Worm (Caenorhabditis elegans) whole organism, L1 larva: ENCODE measurements around the gene gpa-6.

Experiments used
- aly-2 ChIP-seq: fragments of 150-350 bp; optimal IDR thresholded peaks from 2 replicates; lab custom pipeline; 2014; ENCODE audit warnings: missing biosample characterization, missing genetic modification characterization
- ama-1 ChIP-seq: fragments of 150-350 bp; optimal IDR thresholded peaks from 2 replicates; lab custom pipeline; 2014
- ceh-8 ChIP-seq: fragments of 200-800 bp; sonication (Bioruptor generic); optimal IDR thresholded peaks from 2 replicates; lab custom pipeline; 2018; ENCODE audit warnings: mild to moderate bottlenecking, missing genetic modification characterization, moderate library complexity, missing compliant biosample characterization
- ceh-90 ChIP-seq: sonication (generic microtip); optimal IDR thresholded peaks from 2 replicates; lab custom pipeline; 2016; ENCODE audit warnings: missing genetic modification characterization, missing compliant biosample characterization
- elt-3 ChIP-seq, 6 experiments: fragments of 150-350 bp in 1 of 6; sonication (generic microtip); optimal IDR thresholded peaks; 2 replicates each; lab custom pipeline; 2017 to 2018; ENCODE audit warnings: missing biosample characterization in 6 of 6, missing genetic modification characterization in 6 of 6, inconsistent platforms in 1 of 6
- jun-1 ChIP-seq: fragments of 150-350 bp; optimal IDR thresholded peaks from 2 replicates; lab custom pipeline; 2014; ENCODE audit warnings: missing biosample characterization, missing genetic modification reagents, missing genetic modification characterization
- lin-13 ChIP-seq: fragments of 150-350 bp; optimal IDR thresholded peaks from 2 replicates; lab custom pipeline; 2014; ENCODE audit warnings: missing biosample characterization, missing genetic modification reagents, missing genetic modification characterization
- mep-1 ChIP-seq: fragments of 150-350 bp; optimal IDR thresholded peaks from 2 replicates; lab custom pipeline; 2014; ENCODE audit warnings: missing biosample characterization, missing genetic modification characterization
- nhr-237 ChIP-seq: fragments of 150-350 bp; optimal IDR thresholded peaks from 2 replicates; lab custom pipeline; 2014; ENCODE audit warnings: missing biosample characterization, missing genetic modification characterization
- nhr-28 ChIP-seq: fragments of 150-350 bp; optimal IDR thresholded peaks from 2 replicates; lab custom pipeline; 2014; ENCODE audit warnings: missing biosample characterization, missing genetic modification characterization
- nhr-77 ChIP-seq: fragments of 150-350 bp; optimal IDR thresholded peaks from 2 replicates; lab custom pipeline; 2014; ENCODE audit warnings: missing biosample characterization, missing genetic modification characterization
- unc-130 ChIP-seq: fragments of 150-350 bp; optimal IDR thresholded peaks from 2 replicates; lab custom pipeline; 2017; ENCODE audit warnings: missing biosample characterization, missing genetic modification characterization, inconsistent platforms

ce11 chrX:13206911-13207310 lies 15.9 kb downstream of the gpa-6 start:
- TF ChIP-seq aly-2 (tag; lab: Kevin White, UChicago) (no peak), elt-3 (tag; optimal IDR thresholded peaks at IDR 0.05; lab: Kevin White, UChicago) (no peak), nhr-28 (tag; lab: Kevin White, UChicago) (no peak), mep-1 (tag; lab: Kevin White, UChicago) (no peak), nhr-237 (tag; lab: Kevin White, UChicago) (no peak), jun-1 (tag; lab: Kevin White, UChicago) (no peak), lin-13 (GFP tag; lab: Kevin White, UChicago) (no peak), nhr-77 (tag; lab: Kevin White, UChicago) (no peak), ceh-90 (tag; lab: Kevin White, UChicago) (no peak), ama-1 (lab: Kevin White, UChicago) (no peak), unc-130 (tag; lab: Kevin White, UChicago) (no peak), ceh-8 (GFP tag; lab: Kevin White, UChicago) (no peak)
